Fruit fly (Drosophila melanogaster) whole organism, embryonic: ENCODE data around the gene CG5805.

Experiments used
- Abd-B ChIP-seq: fragments of 200-800 bp; sonication (Bioruptor generic); optimal IDR thresholded peaks from 2 replicates; lab custom pipeline; 2018; ENCODE audit warnings: missing biosample characterization, mild to moderate bottlenecking, missing genetic modification characterization, moderate library complexity
- CG10267 ChIP-seq: fragments of 200-800 bp; sonication (Bioruptor generic); optimal IDR thresholded peaks from 2 replicates; lab custom pipeline; 2018; ENCODE audit warnings: missing biosample characterization, mild to moderate bottlenecking, missing genetic modification characterization, moderate library complexity
- CG10321 ChIP-seq: fragments of 200-800 bp; sonication (Bioruptor generic); IDR thresholded peaks from 2 replicates; pipeline ENCODE4 v1.3.6; 2022; ENCODE audit warnings: missing biosample characterization, missing genetic modification characterization
- CG12391 ChIP-seq: fragments of 200-800 bp; sonication (Bioruptor generic); optimal IDR thresholded peaks from 3 replicates; lab custom pipeline; 2018; ENCODE audit warnings: missing biosample characterization, mild to moderate bottlenecking, missing genetic modification characterization, moderate library complexity
- CG14441 ChIP-seq: fragments of 200-800 bp; sonication (Bioruptor generic); IDR thresholded peaks from 2 replicates; pipeline ENCODE4 v1.3.6; 2022; ENCODE audit warnings: missing biosample characterization, missing genetic modification characterization
- CG1602 ChIP-seq: fragments of 200-800 bp; sonication (Bioruptor generic); optimal IDR thresholded peaks from 3 replicates; lab custom pipeline; 2016; ENCODE audit warnings: missing biosample characterization, missing genetic modification characterization
- CG17568 ChIP-seq: fragments of 200-800 bp; sonication (Bioruptor generic); optimal IDR thresholded peaks from 2 replicates; lab custom pipeline; 2018; ENCODE audit warnings: missing biosample characterization, mild to moderate bottlenecking, missing genetic modification characterization, moderate library complexity
- CG4820 ChIP-seq: fragments of 200-800 bp; sonication (Bioruptor generic); optimal IDR thresholded peaks from 3 replicates; lab custom pipeline; 2016; ENCODE audit warnings: missing biosample characterization, missing genetic modification characterization
- CG4854 ChIP-seq: fragments of 200-800 bp; sonication (Bioruptor generic); optimal IDR thresholded peaks from 2 replicates; lab custom pipeline; 2016; ENCODE audit warnings: missing biosample characterization, missing genetic modification characterization, inconsistent platforms
- CG7928 ChIP-seq: fragments of 200-800 bp; sonication (Bioruptor generic); optimal IDR thresholded peaks from 2 replicates; lab custom pipeline; 2017; ENCODE audit warnings: missing biosample characterization, mild to moderate bottlenecking, missing genetic modification characterization
- CG7987 ChIP-seq: fragments of 200-800 bp; sonication (Bioruptor generic); optimal IDR thresholded peaks from 2 replicates; lab custom pipeline; 2018; ENCODE audit warnings: missing biosample characterization, mild to moderate bottlenecking, missing genetic modification characterization, moderate library complexity
- Chrac-16 ChIP-seq: fragments of 200-800 bp; sonication (Bioruptor generic); optimal IDR thresholded peaks from 3 replicates; lab custom pipeline; 2016; ENCODE audit warnings: missing biosample characterization, missing genetic modification characterization
- CrebB ChIP-seq: fragments of 200-800 bp; sonication (Bioruptor generic); optimal IDR thresholded peaks from 3 replicates; lab custom pipeline; 2018; ENCODE audit warnings: missing biosample characterization, mild to moderate bottlenecking, missing genetic modification characterization
- Dek ChIP-seq: fragments of 200-800 bp; sonication (Bioruptor generic); optimal IDR thresholded peaks from 3 replicates; lab custom pipeline; 2019; ENCODE audit warnings: missing biosample characterization, mild to moderate bottlenecking, missing genetic modification characterization, moderate library complexity
- Doc3 ChIP-seq: fragments of 200-800 bp; sonication (Bioruptor generic); IDR thresholded peaks from 3 replicates; pipeline ENCODE4 v1.3.6; 2022; ENCODE audit warnings: missing biosample characterization, missing genetic modification characterization; ENCODE audit not compliant: partially characterized antibody
- Dp ChIP-seq: fragments of 200-800 bp; sonication (Bioruptor generic); optimal IDR thresholded peaks from 2 replicates; lab custom pipeline; 2018; ENCODE audit warnings: missing biosample characterization, mild to moderate bottlenecking, missing genetic modification characterization, moderate library complexity
- Dref ChIP-seq: fragments of 200-800 bp; sonication (Bioruptor generic); IDR thresholded peaks from 2 replicates; pipeline ENCODE4 v1.3.6; 2022; ENCODE audit warnings: missing biosample characterization, missing genetic modification characterization
- Hand ChIP-seq: fragments of 200-800 bp; sonication (Bioruptor generic); optimal IDR thresholded peaks from 2 replicates; lab custom pipeline; 2017; ENCODE audit warnings: mild to moderate bottlenecking, missing biosample characterization, missing genetic modification reagents, missing genetic modification characterization
- MTF-1 ChIP-seq: fragments of 200-800 bp; sonication (Bioruptor generic); optimal IDR thresholded peaks from 2 replicates; lab custom pipeline; 2018; ENCODE audit warnings: missing biosample characterization, mild to moderate bottlenecking, missing genetic modification characterization, borderline replicate concordance
- Max ChIP-seq: fragments of 200-800 bp; sonication (Bioruptor generic); optimal IDR thresholded peaks from 2 replicates; lab custom pipeline; 2016; ENCODE audit warnings: missing biosample characterization, mild to moderate bottlenecking, missing genetic modification characterization
- Meics ChIP-seq: fragments of 200-800 bp; sonication (Bioruptor generic); optimal IDR thresholded peaks from 2 replicates; lab custom pipeline; 2017; ENCODE audit warnings: missing biosample characterization, mild to moderate bottlenecking, missing genetic modification characterization
- NC2α ChIP-seq: fragments of 200-800 bp; sonication (Bioruptor generic); optimal IDR thresholded peaks from 2 replicates; lab custom pipeline; 2016; ENCODE audit warnings: missing biosample characterization, missing genetic modification characterization
- Neu2 ChIP-seq: fragments of 200-800 bp; sonication (Bioruptor generic); optimal IDR thresholded peaks from 3 replicates; lab custom pipeline; 2016; ENCODE audit warnings: missing biosample characterization, missing genetic modification characterization, borderline replicate concordance
- Rx ChIP-seq: fragments of 200-800 bp; sonication (Bioruptor generic); IDR thresholded peaks from 2 replicates; pipeline ENCODE4 v1.3.6; 2022; ENCODE audit warnings: missing biosample characterization, missing genetic modification characterization
- Sox102F ChIP-seq: fragments of 200-800 bp; sonication (Bioruptor generic); optimal IDR thresholded peaks from 2 replicates; lab custom pipeline; 2018; ENCODE audit warnings: missing biosample characterization, mild to moderate bottlenecking, missing genetic modification characterization, moderate library complexity
- Sry-δ ChIP-seq: fragments of 200-800 bp; sonication (Bioruptor generic); optimal IDR thresholded peaks from 2 replicates; lab custom pipeline; 2016; ENCODE audit warnings: missing biosample characterization, missing genetic modification characterization
- Ssrp ChIP-seq: fragments of 200-800 bp; sonication (Bioruptor generic); optimal IDR thresholded peaks from 2 replicates; lab custom pipeline; 2018; ENCODE audit warnings: missing biosample characterization, mild to moderate bottlenecking, missing genetic modification characterization, moderate library complexity
- amos ChIP-seq: fragments of 200-800 bp; sonication (Bioruptor generic); IDR thresholded peaks from 2 replicates; pipeline ENCODE4 v1.3.6; 2022; ENCODE audit warnings: missing biosample characterization, missing genetic modification characterization; ENCODE audit not compliant: partially characterized antibody
- ash1 ChIP-seq: fragments of 200-800 bp; sonication (Bioruptor generic); optimal IDR thresholded peaks from 2 replicates; lab custom pipeline; 2018; ENCODE audit warnings: missing biosample characterization, mild to moderate bottlenecking, missing genetic modification characterization
- bowl ChIP-seq: fragments of 200-800 bp; sonication (Bioruptor generic); IDR thresholded peaks from 2 replicates; pipeline ENCODE4 v1.3.6; 2022; ENCODE audit warnings: missing biosample characterization, missing genetic modification characterization
- cg ChIP-seq: fragments of 200-800 bp; sonication (Bioruptor generic); optimal IDR thresholded peaks from 3 replicates; lab custom pipeline; 2019; ENCODE audit warnings: missing biosample characterization, mild to moderate bottlenecking, missing genetic modification characterization, moderate library complexity
- chm ChIP-seq: fragments of 200-800 bp; sonication (Bioruptor generic); IDR thresholded peaks from 2 replicates; pipeline ENCODE4 v1.3.6; 2022; ENCODE audit warnings: missing biosample characterization, missing genetic modification characterization
- ci ChIP-seq: fragments of 200-800 bp; sonication (Bioruptor generic); IDR thresholded peaks from 3 replicates; pipeline ENCODE4 v1.3.6; 2022; ENCODE audit warnings: missing biosample characterization, missing genetic modification characterization
- cwo ChIP-seq: fragments of 200-800 bp; sonication (Bioruptor generic); optimal IDR thresholded peaks from 3 replicates; lab custom pipeline; 2017; ENCODE audit warnings: missing biosample characterization, missing genetic modification characterization, mild to moderate bottlenecking, moderate library complexity, missing genetic modification reagents
- danr ChIP-seq: fragments of 200-800 bp; sonication (Bioruptor generic); IDR thresholded peaks from 2 replicates; pipeline ENCODE4 v1.3.6; 2022; ENCODE audit warnings: missing biosample characterization, missing genetic modification characterization
- fd102C ChIP-seq: fragments of 200-800 bp; sonication (Bioruptor generic); optimal IDR thresholded peaks from 2 replicates; lab custom pipeline; 2018; ENCODE audit warnings: missing biosample characterization, mild to moderate bottlenecking, missing genetic modification characterization, moderate library complexity
- gcm2 ChIP-seq: fragments of 200-800 bp; sonication (Bioruptor generic); optimal IDR thresholded peaks from 2 replicates; lab custom pipeline; 2016; ENCODE audit warnings: missing biosample characterization, missing genetic modification characterization
- gfzf ChIP-seq: fragments of 200-800 bp; sonication (Bioruptor generic); optimal IDR thresholded peaks from 2 replicates; lab custom pipeline; 2016; ENCODE audit warnings: missing biosample characterization, mild to moderate bottlenecking, missing genetic modification characterization, moderate library complexity
- hbn ChIP-seq: fragments of 200-800 bp; sonication (Bioruptor generic); IDR thresholded peaks from 2 replicates; pipeline ENCODE4 v1.3.6; 2022; ENCODE audit warnings: missing biosample characterization, missing genetic modification characterization; ENCODE audit not compliant: partially characterized antibody
- her ChIP-seq: fragments of 200-800 bp; sonication (Bioruptor generic); optimal IDR thresholded peaks from 2 replicates; lab custom pipeline; 2016; ENCODE audit warnings: missing biosample characterization, missing genetic modification characterization
- kay ChIP-seq: fragments of 200-800 bp; sonication (Bioruptor generic); optimal IDR thresholded peaks from 2 replicates; lab custom pipeline; 2016; ENCODE audit warnings: missing biosample characterization, missing genetic modification characterization
- pan ChIP-seq, 4 experiments: fragments of >200 bp in 3 of 4; fragments of 200-800 bp in 1 of 4; sonication (Bioruptor generic) in 1 of 4; optimal IDR thresholded peaks in 3 of 4; IDR thresholded peaks in 1 of 4; 2 replicates each; pipeline versions ENCODE4 v1.3.6 to Lab custom; 2017 to 2022; ENCODE audit warnings: missing biosample characterization in 2 of 4, missing genetic modification characterization in 2 of 4, mixed read lengths in 1 of 4
- pita ChIP-seq: fragments of 200-800 bp; sonication (Bioruptor generic); optimal IDR thresholded peaks from 2 replicates; lab custom pipeline; 2017; ENCODE audit warnings: missing biosample characterization, mild to moderate bottlenecking, missing genetic modification characterization
- pzg ChIP-seq: fragments of 200-800 bp; sonication (Bioruptor generic); optimal IDR thresholded peaks from 3 replicates; lab custom pipeline; 2018; ENCODE audit warnings: missing biosample characterization, mild to moderate bottlenecking, missing genetic modification characterization, moderate library complexity
- sug ChIP-seq: fragments of 200-800 bp; optimal IDR thresholded peaks from 2 replicates; lab custom pipeline; 2019; ENCODE audit warnings: missing biosample characterization, mild to moderate bottlenecking, missing genetic modification characterization, moderate library complexity
- unpg ChIP-seq: fragments of 200-800 bp; sonication (Bioruptor generic); optimal IDR thresholded peaks from 3 replicates; lab custom pipeline; 2018; ENCODE audit warnings: missing biosample characterization, mild to moderate bottlenecking, missing genetic modification characterization, moderate library complexity
- vfl ChIP-seq: fragments of 200-800 bp; sonication (Bioruptor generic); optimal IDR thresholded peaks from 2 replicates; lab custom pipeline; 2016; ENCODE audit warnings: missing biosample characterization, missing genetic modification characterization
- yki ChIP-seq: fragments of >200 bp; optimal IDR thresholded peaks from 3 replicates; lab custom pipeline; 2018
- zf30C ChIP-seq: fragments of 200-800 bp; sonication (Bioruptor generic); optimal IDR thresholded peaks from 3 replicates; lab custom pipeline; 2018; ENCODE audit warnings: missing biosample characterization, mild to moderate bottlenecking, missing genetic modification characterization
- zfh1 ChIP-seq: fragments of 200-800 bp; sonication (Bioruptor generic); IDR thresholded peaks from 3 replicates; pipeline ENCODE4 v1.3.6; 2022; ENCODE audit warnings: missing biosample characterization, missing genetic modification characterization

CG5805 gene

DNA sequence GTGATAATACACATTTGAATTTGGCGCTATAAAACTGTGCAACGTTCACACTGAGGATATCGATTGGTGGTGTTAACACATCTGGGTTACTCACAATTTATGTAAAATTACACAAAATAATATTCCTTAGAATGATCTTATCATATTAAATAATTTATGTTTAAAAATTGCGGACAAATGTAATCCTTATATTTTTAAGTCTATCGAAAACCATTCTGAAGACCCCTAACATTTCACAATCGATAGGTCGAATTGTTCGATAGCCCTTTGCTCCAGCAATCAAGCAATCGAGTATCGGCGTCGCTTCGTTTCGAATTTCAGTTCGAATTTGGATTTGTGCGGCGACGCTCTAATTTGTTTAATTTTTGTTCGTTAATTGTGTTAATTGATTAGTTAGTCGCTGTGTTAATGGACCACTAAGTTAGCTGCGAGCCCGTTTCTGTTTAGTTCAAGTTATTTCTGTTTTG is 33.6 kb downstream of the CG5805 start, which contains the start of gene asp (continued):
- no peak for TF ChIP-seq zfh1
- no peak for TF ChIP-seq Meics (GFP tag; lab: Kevin White, UChicago)
- no peak for TF ChIP-seq ci (GFP tag; lab: Robert Waterston, UW)
- TF ChIP-seq CG7928 (GFP tag; lab: Kevin White, UChicago), result no peak
- TF ChIP-seq Sox102F (GFP tag; lab: Kevin White, UChicago), result no peak
- peak; percentile 26 for TF ChIP-seq Abd-B (GFP tag; lab: Kevin White, UChicago)
- no peak for TF ChIP-seq CrebB (tag; lab: Kevin White, UChicago)
- peak; percentile 67 for TF ChIP-seq Sry-δ (GFP tag; lab: Kevin White, UChicago)
- no peak for TF ChIP-seq CG1602 (GFP tag; lab: Kevin White, UChicago)
- peak; percentile 60 for TF ChIP-seq pzg (GFP tag; lab: Kevin White, UChicago)
- TF ChIP-seq CG10321 (GFP tag; lab: Robert Waterston, UW), result no peak
- no peak for TF ChIP-seq CG4854 (GFP tag; lab: Kevin White, UChicago)
- TF ChIP-seq kay (GFP tag; lab: Kevin White, UChicago), result no peak
- TF ChIP-seq Neu2 (GFP tag; lab: Kevin White, UChicago), result no peak
- no peak for TF ChIP-seq CG4820
- TF ChIP-seq danr (GFP tag; lab: Robert Waterston, UW), result no peak
- no peak for TF ChIP-seq Hand (GFP tag; lab: Kevin White, UChicago)
- no peak for TF ChIP-seq gcm2
- TF ChIP-seq chm (GFP tag; lab: Robert Waterston, UW), result no peak
- TF ChIP-seq her (GFP tag; lab: Kevin White, UChicago), result no peak
- TF ChIP-seq bowl, result no peak
- no peak for TF ChIP-seq MTF-1 (GFP tag; lab: Kevin White, UChicago)
- TF ChIP-seq yki, result no peak
- peak; percentile 77 for TF ChIP-seq amos (GFP tag; lab: Robert Waterston, UW)
- peak; percentile 84 for TF ChIP-seq Doc3 (GFP tag; lab: Robert Waterston, UW)
- TF ChIP-seq cg (GFP tag; lab: Kevin White, UChicago), result no peak
- peak; percentile 61 for TF ChIP-seq CG12391
- TF ChIP-seq pan (optimal IDR thresholded peaks at IDR 0.05; lab: Kevin White, UChicago), result no peak
- no peak for TF ChIP-seq pan (GFP tag; optimal IDR thresholded peaks at IDR 0.05 in 1 of 2, IDR thresholded peaks at IDR 0.05 in 1 of 2)
- TF ChIP-seq Dref (GFP tag; lab: Robert Waterston, UW), result peak; percentile 93
- no peak for TF ChIP-seq CG10267 (tag; lab: Kevin White, UChicago)
- TF ChIP-seq NC2α (GFP tag; lab: Kevin White, UChicago), result no peak
- TF ChIP-seq Rx (GFP tag; lab: Robert Waterston, UW), result no peak
- peak; percentile 96 for TF ChIP-seq Dp
- no peak for TF ChIP-seq unpg (GFP tag; lab: Kevin White, UChicago)
- TF ChIP-seq Max (GFP tag; lab: Kevin White, UChicago), result no peak
- TF ChIP-seq Ssrp (tag; lab: Kevin White, UChicago), result no peak
- no peak for TF ChIP-seq CG17568 (GFP tag; lab: Kevin White, UChicago)
- no peak for TF ChIP-seq vfl (GFP tag; lab: Kevin White, UChicago)
- no peak for TF ChIP-seq CG7987
- TF ChIP-seq hbn, result peak; percentile 82
- TF ChIP-seq Chrac-16, result peak; percentile 27
- TF ChIP-seq ash1 (GFP tag; lab: Kevin White, UChicago), result no peak
- peak; percentile 29 for TF ChIP-seq gfzf (GFP tag; lab: Kevin White, UChicago)
- TF ChIP-seq sug (tag; lab: Kevin White, UChicago), result no peak
- TF ChIP-seq CG14441 (GFP tag; lab: Robert Waterston, UW), result no peak
- no peak for TF ChIP-seq pita
- TF ChIP-seq zf30C (GFP tag; lab: Kevin White, UChicago), result no peak
- TF ChIP-seq cwo (GFP tag; lab: Kevin White, UChicago), result no peak
- TF ChIP-seq Dek (tag; lab: Kevin White, UChicago), result no peak
- TF ChIP-seq fd102C (GFP tag; lab: Kevin White, UChicago), result no peak
